Fruit fly (Drosophila melanogaster): ENCODE data around the gene Art2.

dm6 chr2L:4317910-4318309, 36.8 kb upstream of the Art2 start:
- TF ChIP-seq CG8478 (optimal IDR thresholded peaks at IDR 0.05) (no peak), CTCF (optimal IDR thresholded peaks at IDR 0.05) (no peak)
